Worm (Caenorhabditis elegans) whole organism, young adult: Measurements from ENCODE around the gene Y43E12A.3.
A peak's percentile ranks its signal among the peaks of the same experiment; 100 is the strongest.

Experiments used
- B0035.1 ChIP-seq: sonication (generic microtip); optimal IDR thresholded peaks from 2 replicates; lab custom pipeline; 2016; ENCODE audit warnings: missing genetic modification characterization, mild to moderate bottlenecking, missing compliant biosample characterization, missing genotype, missing genetic modification reagents
- B0261.1 ChIP-seq: sonication (generic microtip); optimal IDR thresholded peaks from 2 replicates; lab custom pipeline; 2016; ENCODE audit warnings: mild to moderate bottlenecking, missing genetic modification characterization, moderate library complexity, missing compliant biosample characterization
- B0336.3 ChIP-seq: fragments of 200-800 bp; sonication (Bioruptor generic); IDR thresholded peaks from 2 replicates; pipeline ENCODE4 v1.3.6; 2022; ENCODE audit warnings: missing genetic modification characterization, missing compliant biosample characterization
- Y56A3A.18 ChIP-seq: fragments of 200-800 bp; sonication (Bioruptor generic); IDR thresholded peaks from 2 replicates; pipeline ENCODE4 v1.3.6; 2022; ENCODE audit warnings: missing genetic modification reagents, missing genetic modification characterization, missing compliant biosample characterization
- ZK185.1 ChIP-seq: sonication (generic microtip); optimal IDR thresholded peaks from 2 replicates; lab custom pipeline; 2016; ENCODE audit warnings: mild to moderate bottlenecking, missing genetic modification characterization, missing compliant biosample characterization; ENCODE audit not compliant: poor library complexity, severe bottlenecking
- ama-1 ChIP-seq, 3 experiments: fragments of 150-350 bp in 1 of 3; sonication (generic microtip) in 2 of 3; optimal IDR thresholded peaks; 2 replicates each; lab custom pipeline; 2014 to 2018; ENCODE audit warnings: missing biosample characterization in 2 of 3, missing genetic modification characterization in 2 of 3, missing genetic modification reagents in 2 of 3
- athp-1 ChIP-seq: sonication (generic microtip); optimal IDR thresholded peaks from 2 replicates; lab custom pipeline; 2017; ENCODE audit warnings: mild to moderate bottlenecking, missing genetic modification characterization, missing compliant biosample characterization
- attf-5 ChIP-seq: fragments of 200-800 bp; sonication (Bioruptor generic); optimal IDR thresholded peaks from 2 replicates; lab custom pipeline; 2018; ENCODE audit warnings: mild to moderate bottlenecking, missing genetic modification characterization, missing compliant biosample characterization
- cebp-1 ChIP-seq, 2 experiments: fragments of 200-800 bp in 1 of 2; sonication (Bioruptor generic) in 1 of 2; sonication (generic microtip) in 1 of 2; IDR thresholded peaks in 1 of 2; optimal IDR thresholded peaks in 1 of 2; 2 replicates each; pipeline versions ENCODE4 v1.3.6 to Lab custom; 2017 to 2022; ENCODE audit warnings: missing compliant biosample characterization in 2 of 2, missing genetic modification characterization in 2 of 2, mild to moderate bottlenecking in 1 of 2, missing genetic modification reagents in 1 of 2, moderate library complexity in 1 of 2
- ceh-27 ChIP-seq: fragments of 200-800 bp; sonication (Bioruptor generic); optimal IDR thresholded peaks from 2 replicates; lab custom pipeline; 2018; ENCODE audit warnings: mild to moderate bottlenecking, missing genetic modification characterization, moderate library complexity, missing compliant biosample characterization
- chd-7 ChIP-seq: sonication (generic microtip); optimal IDR thresholded peaks from 2 replicates; lab custom pipeline; 2016; ENCODE audit warnings: mild to moderate bottlenecking, missing genetic modification characterization, moderate library complexity, missing compliant biosample characterization
- die-1 ChIP-seq: sonication (generic microtip); optimal IDR thresholded peaks from 2 replicates; lab custom pipeline; 2016; ENCODE audit warnings: missing genotype, mild to moderate bottlenecking, missing genetic modification characterization, missing compliant biosample characterization
- dox-1 ChIP-seq: fragments of 200-800 bp; sonication (Bioruptor generic); IDR thresholded peaks from 2 replicates; pipeline ENCODE4 v1.3.6; 2022; ENCODE audit warnings: missing genetic modification reagents, missing genetic modification characterization, missing compliant biosample characterization
- ets-4 ChIP-seq: fragments of 200-800 bp; sonication (Bioruptor generic); optimal IDR thresholded peaks from 2 replicates; lab custom pipeline; 2018; ENCODE audit warnings: mild to moderate bottlenecking, missing genetic modification characterization, missing compliant biosample characterization
- hlh-26 ChIP-seq: fragments of 200-800 bp; sonication (Bioruptor generic); conservative IDR thresholded peaks from 2 replicates; pipeline ENCODE4 v1.3.6; 2022; ENCODE audit warnings: missing genetic modification reagents, missing genetic modification characterization, missing compliant biosample characterization
- hmg-1.2 ChIP-seq: fragments of 200-800 bp; sonication (Bioruptor generic); IDR thresholded peaks from 2 replicates; pipeline ENCODE4 v1.3.6; 2022; ENCODE audit warnings: missing genetic modification reagents, missing genetic modification characterization, missing compliant biosample characterization
- hsf-1 ChIP-seq: fragments of 200-800 bp; sonication (Bioruptor generic); IDR thresholded peaks from 2 replicates; pipeline ENCODE4 v1.3.6; 2022; ENCODE audit warnings: missing genetic modification reagents, missing genetic modification characterization, missing compliant biosample characterization
- let-526 ChIP-seq: fragments of 200-800 bp; sonication (Bioruptor generic); IDR thresholded peaks from 2 replicates; pipeline ENCODE4 v1.3.6; 2022; ENCODE audit warnings: missing genetic modification reagents, missing genetic modification characterization, missing compliant biosample characterization
- let-607 ChIP-seq, 2 experiments: fragments of 200-800 bp in 1 of 2; sonication (Bioruptor generic) in 1 of 2; sonication (generic microtip) in 1 of 2; optimal IDR thresholded peaks; 2 replicates each; lab custom pipeline; 2016 to 2018; ENCODE audit warnings: mild to moderate bottlenecking in 2 of 2, missing compliant biosample characterization in 2 of 2, missing genetic modification characterization in 2 of 2, moderate library complexity in 2 of 2, missing genotype in 1 of 2
- lin-35 ChIP-seq, 3 experiments: fragments of 150-350 bp in 2 of 3; sonication (generic microtip) in 1 of 3; optimal IDR thresholded peaks; 2 replicates each; lab custom pipeline; 2014 to 2018; ENCODE audit warnings: missing biosample characterization in 3 of 3, missing genetic modification characterization in 3 of 3, missing genetic modification reagents in 3 of 3
- lsl-1 ChIP-seq: fragments of 200-800 bp; sonication (Bioruptor generic); optimal IDR thresholded peaks from 2 replicates; lab custom pipeline; 2018; ENCODE audit warnings: mild to moderate bottlenecking, missing genetic modification characterization, moderate library complexity, missing compliant biosample characterization
- lsy-27 ChIP-seq: sonication (generic microtip); optimal IDR thresholded peaks from 2 replicates; lab custom pipeline; 2017; ENCODE audit warnings: missing genetic modification characterization, mild to moderate bottlenecking, missing compliant biosample characterization, antibody characterized with exemption, missing genotype, borderline replicate concordance; ENCODE audit not compliant: insufficient read depth
- madf-10 ChIP-seq: sonication (generic microtip); optimal IDR thresholded peaks from 2 replicates; lab custom pipeline; 2016; ENCODE audit warnings: mild to moderate bottlenecking, missing genetic modification characterization, missing compliant biosample characterization
- madf-3 ChIP-seq: fragments of 200-800 bp; sonication (Bioruptor generic); IDR thresholded peaks from 2 replicates; pipeline ENCODE4 v1.3.6; 2022; ENCODE audit warnings: missing genetic modification reagents, missing genetic modification characterization, missing compliant biosample characterization
- mcd-1 ChIP-seq: fragments of 200-800 bp; sonication (Bioruptor generic); IDR thresholded peaks from 2 replicates; pipeline ENCODE4 v1.3.6; 2022; ENCODE audit warnings: missing genetic modification reagents, missing genetic modification characterization, missing compliant biosample characterization
- nfya-1 ChIP-seq: sonication (generic microtip); optimal IDR thresholded peaks from 2 replicates; lab custom pipeline; 2017; ENCODE audit warnings: antibody characterized with exemption, missing compliant biosample characterization, missing genetic modification characterization, borderline replicate concordance; ENCODE audit not compliant: insufficient read depth
- nfya-2 ChIP-seq: fragments of 200-800 bp; sonication (Bioruptor generic); IDR thresholded peaks from 2 replicates; pipeline ENCODE4 v1.3.6; 2022; ENCODE audit warnings: missing genetic modification reagents, missing genetic modification characterization, missing compliant biosample characterization
- nfyb-1 ChIP-seq: fragments of 200-800 bp; sonication (Bioruptor generic); IDR thresholded peaks from 2 replicates; pipeline ENCODE4 v1.3.6; 2022; ENCODE audit warnings: missing genetic modification reagents, missing genetic modification characterization, missing compliant biosample characterization
- nhr-27 ChIP-seq: fragments of 200-800 bp; sonication (Bioruptor generic); optimal IDR thresholded peaks from 2 replicates; lab custom pipeline; 2018; ENCODE audit warnings: mild to moderate bottlenecking, missing genetic modification characterization, moderate library complexity, missing compliant biosample characterization
- rec-8 ChIP-seq, 2 experiments: sonication (generic microtip); optimal IDR thresholded peaks; 2 replicates each; lab custom pipeline; 2016; ENCODE audit warnings: mild to moderate bottlenecking in 2 of 2, missing genetic modification characterization in 2 of 2, missing genetic modification reagents in 2 of 2, missing genotype in 2 of 2, missing biosample characterization in 1 of 2, missing compliant biosample characterization in 1 of 2, moderate library complexity in 1 of 2
- repo-1 ChIP-seq: sonication (generic microtip); optimal IDR thresholded peaks from 2 replicates; lab custom pipeline; 2017; ENCODE audit warnings: mild to moderate bottlenecking, missing genetic modification characterization, missing compliant biosample characterization
- rpc-1 ChIP-seq, 2 experiments: fragments of 150-350 bp in 1 of 2; sonication (generic microtip) in 1 of 2; optimal IDR thresholded peaks; 2 replicates each; lab custom pipeline; 2014 to 2018; ENCODE audit warnings: missing biosample characterization in 1 of 2, missing genetic modification characterization in 1 of 2, missing genetic modification reagents in 1 of 2, missing genotype in 1 of 2
- snpc-1.3 ChIP-seq: sonication (generic microtip); optimal IDR thresholded peaks from 2 replicates; lab custom pipeline; 2017; ENCODE audit warnings: missing genetic modification characterization, mild to moderate bottlenecking, missing compliant biosample characterization, antibody characterized with exemption, moderate library complexity, missing genotype, missing genetic modification reagents; ENCODE audit not compliant: insufficient read depth
- snpc-4 ChIP-seq, 5 experiments: fragments of 150-350 bp in 1 of 5; sonication (generic microtip) in 4 of 5; optimal IDR thresholded peaks; 2 replicates each; lab custom pipeline; 2014 to 2018; ENCODE audit warnings: missing genetic modification characterization in 5 of 5, missing biosample characterization in 3 of 5, antibody characterized with exemption in 2 of 5, mild to moderate bottlenecking in 2 of 5, missing compliant biosample characterization in 2 of 5, missing genotype in 2 of 5, moderate library complexity in 2 of 5, missing genetic modification reagents in 1 of 5
- somi-1 ChIP-seq: fragments of 200-800 bp; sonication (Bioruptor generic); optimal IDR thresholded peaks from 2 replicates; lab custom pipeline; 2018; ENCODE audit warnings: mild to moderate bottlenecking, missing genetic modification characterization, missing compliant biosample characterization
- tbp1 ChIP-seq: fragments of 200-800 bp; sonication (Bioruptor generic); optimal IDR thresholded peaks from 2 replicates; lab custom pipeline; 2018; ENCODE audit warnings: mild to moderate bottlenecking, missing genetic modification characterization, missing compliant biosample characterization
- tlf-1 ChIP-seq: fragments of 200-800 bp; sonication (Bioruptor generic); optimal IDR thresholded peaks from 2 replicates; lab custom pipeline; 2018; ENCODE audit warnings: mild to moderate bottlenecking, missing genetic modification characterization, missing compliant biosample characterization
- unc-62 ChIP-seq: fragments of 150-350 bp; optimal IDR thresholded peaks from 2 replicates; lab custom pipeline; 2014; ENCODE audit warnings: missing biosample characterization, missing genetic modification reagents, missing genetic modification characterization
- ztf-18 ChIP-seq: sonication (generic microtip); optimal IDR thresholded peaks from 2 replicates; lab custom pipeline; 2016; ENCODE audit warnings: missing genotype, mild to moderate bottlenecking, missing genetic modification characterization, missing compliant biosample characterization
- ztf-22 ChIP-seq: fragments of 200-800 bp; sonication (Bioruptor generic); optimal IDR thresholded peaks from 2 replicates; lab custom pipeline; 2018; ENCODE audit warnings: mild to moderate bottlenecking, missing genetic modification characterization, moderate library complexity, missing compliant biosample characterization
- ztf-25 ChIP-seq: fragments of 200-800 bp; sonication (Bioruptor generic); IDR thresholded peaks from 2 replicates; pipeline ENCODE4 v1.3.6; 2022; ENCODE audit warnings: missing genetic modification reagents, missing genetic modification characterization, missing compliant biosample characterization

Y43E12A.3 gene

ce11 chrIV:11026648-11027047 is 39.0 kb downstream of the Y43E12A.3 start:
- peak; percentile 17 for TF ChIP-seq ceh-27
- TF ChIP-seq attf-5 (GFP tag; lab: Kevin White, UChicago): no peak
- TF ChIP-seq nfyb-1 (GFP tag; lab: Robert Waterston, UW): peak; percentile 74
- TF ChIP-seq madf-3 (GFP tag; lab: Robert Waterston, UW): 0 out of 2 replicates have a peak, but pooled peaks have one; percentile 6
- no peak for TF ChIP-seq nhr-27 (tag; lab: Kevin White, UChicago)
- TF ChIP-seq chd-7 (tag; lab: Kevin White, UChicago): no peak
- TF ChIP-seq hsf-1 (GFP tag; lab: Robert Waterston, UW): peak; percentile 13; the same call in 1 of the 2 replicates
- peak; percentile 29 for TF ChIP-seq ets-4 (GFP tag; lab: Kevin White, UChicago)
- no peak for TF ChIP-seq die-1 (tag; lab: Kevin White, UChicago)
- TF ChIP-seq ztf-18 (tag; lab: Kevin White, UChicago): no peak
- no peak for TF ChIP-seq B0261.1
- TF ChIP-seq hmg-1.2 (GFP tag; lab: Robert Waterston, UW): 0 out of 2 replicates have a peak, but pooled peaks have one; percentile 5

DNA sequence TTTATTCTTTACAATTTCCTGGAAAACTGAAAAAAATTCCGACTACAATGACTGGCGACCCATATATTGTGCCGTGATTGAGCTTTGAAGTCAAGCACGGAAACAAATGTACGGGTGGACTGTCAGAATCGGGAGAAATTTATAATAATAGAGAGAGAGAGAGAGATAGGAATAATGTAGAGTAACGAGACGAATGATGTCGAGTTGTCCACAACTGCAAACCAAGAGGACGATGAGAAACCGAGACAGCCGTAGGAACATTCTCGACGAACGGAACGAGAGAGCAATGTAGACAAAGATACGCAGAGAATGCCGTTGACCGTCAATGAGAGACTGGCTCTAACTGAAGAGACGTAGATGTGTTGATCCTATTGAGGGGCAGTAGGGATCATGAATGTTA is 39.9 kb downstream of the Y43E12A.3 start:
- TF ChIP-seq lsy-27 (tag; lab: Kevin White, UChicago) (no peak), attf-5 (GFP tag; lab: Kevin White, UChicago) (peak; percentile 28), ZK185.1 (peak; percentile 31), hlh-26 (GFP tag; lab: Robert Waterston, UW) (no peak), ama-1 (optimal IDR thresholded peaks at IDR 0.05; lab: Kevin White, UChicago) (peak; percentile 45), ama-1 (GFP tag; optimal IDR thresholded peaks at IDR 0.05; lab: Kevin White, UChicago) (no peak), nfya-2 (GFP tag; lab: Robert Waterston, UW) (no peak), snpc-1.3 (tag; lab: Kevin White, UChicago) (no peak), rec-8 (tag; optimal IDR thresholded peaks at IDR 0.05; lab: Kevin White, UChicago) (no peak), ceh-27 (peak; percentile 41), ztf-22 (GFP tag; lab: Kevin White, UChicago) (peak; percentile 81), Y56A3A.18 (GFP tag; lab: Robert Waterston, UW) (0 out of 2 replicates have a peak, but pooled peaks have one; percentile 28), athp-1 (tag; lab: Kevin White, UChicago) (no peak), B0035.1 (tag; lab: Kevin White, UChicago) (no peak), madf-10 (tag; lab: Kevin White, UChicago) (peak; percentile 67), B0336.3 (GFP tag; lab: Robert Waterston, UW) (0 out of 2 replicates have a peak, but pooled peaks have one; percentile 30), nfya-1 (no peak), cebp-1 (GFP tag; IDR thresholded peaks at IDR 0.05; lab: Robert Waterston, UW) (no peak), cebp-1 (tag; optimal IDR thresholded peaks at IDR 0.05; lab: Kevin White, UChicago) (peak; percentile 47), repo-1 (tag; lab: Kevin White, UChicago) (peak; percentile 20), somi-1 (GFP tag; lab: Kevin White, UChicago) (no peak), tlf-1 (peak; percentile 42), snpc-4 (GFP tag; optimal IDR thresholded peaks at IDR 0.05; lab: Kevin White, UChicago) (no peak), snpc-4 (tag; optimal IDR thresholded peaks at IDR 0.05; lab: Kevin White, UChicago) (peak in 3 of 4 experiments; percentile 7 to 44 (median 33)), ztf-25 (GFP tag; lab: Robert Waterston, UW) (no peak), let-607 (tag; optimal IDR thresholded peaks at IDR 0.05; lab: Kevin White, UChicago) (peak; percentile 96 to 98), unc-62 (peak; percentile 30), rpc-1 (optimal IDR thresholded peaks at IDR 0.05; lab: Kevin White, UChicago) (peak; percentile 5), rpc-1 (tag; optimal IDR thresholded peaks at IDR 0.05; lab: Kevin White, UChicago) (no peak), let-526 (GFP tag; lab: Robert Waterston, UW) (peak; percentile 53; the same call in 1 of the 2 replicates), lin-35 (GFP tag; optimal IDR thresholded peaks at IDR 0.05; lab: Kevin White, UChicago) (peak in 1 of 3 experiments; percentile 29), mcd-1 (GFP tag; lab: Robert Waterston, UW) (peak; percentile 46; the same call in 1 of the 2 replicates), chd-7 (tag; lab: Kevin White, UChicago) (peak; percentile 42), hmg-1.2 (GFP tag; lab: Robert Waterston, UW) (peak; percentile 92), nfyb-1 (GFP tag; lab: Robert Waterston, UW) (peak; percentile 58; the same call in 1 of the 2 replicates), dox-1 (GFP tag; lab: Robert Waterston, UW) (peak; percentile 49; the same call in 1 of the 2 replicates), tbp1 (GFP tag; lab: Kevin White, UChicago) (peak; percentile 49), lsl-1 (GFP tag; lab: Kevin White, UChicago) (no peak)
